Fruit fly (Drosophila melanogaster) whole organism, embryonic: ENCODE results near the gene zen2.

ENCODE experiments used
- Aef1 ChIP-seq: fragments of 200-800 bp; sonication (Bioruptor generic); IDR thresholded peaks from 3 replicates; pipeline ENCODE4 v1.3.6; 2022; ENCODE audit warnings: missing biosample characterization, missing genetic modification characterization
- BtbVII ChIP-seq: fragments of 200-800 bp; sonication (Bioruptor generic); optimal IDR thresholded peaks from 3 replicates; lab custom pipeline; 2017; ENCODE audit warnings: missing biosample characterization, mild to moderate bottlenecking, missing genetic modification characterization
- C15 ChIP-seq: fragments of 200-800 bp; sonication (Bioruptor generic); IDR thresholded peaks from 3 replicates; pipeline ENCODE4 v1.3.6; 2022; ENCODE audit warnings: missing biosample characterization, missing genetic modification characterization
- CG10462 ChIP-seq: fragments of 200-800 bp; sonication (Bioruptor generic); optimal IDR thresholded peaks from 2 replicates; lab custom pipeline; 2016; ENCODE audit warnings: missing biosample characterization, missing genetic modification characterization
- CG11723 ChIP-seq: fragments of 200-800 bp; sonication (Bioruptor generic); optimal IDR thresholded peaks from 2 replicates; lab custom pipeline; 2017; ENCODE audit warnings: missing biosample characterization, mild to moderate bottlenecking, missing genetic modification characterization
- CG12744 ChIP-seq: fragments of 200-800 bp; sonication (Bioruptor generic); optimal IDR thresholded peaks from 2 replicates; lab custom pipeline; 2016; ENCODE audit warnings: missing biosample characterization, missing genetic modification characterization
- CG13296 ChIP-seq: fragments of 200-800 bp; sonication (Bioruptor generic); optimal IDR thresholded peaks from 3 replicates; lab custom pipeline; 2018; ENCODE audit warnings: missing biosample characterization, mild to moderate bottlenecking, missing genetic modification characterization
- CG15011 ChIP-seq: fragments of 200-800 bp; sonication (Bioruptor generic); optimal IDR thresholded peaks from 3 replicates; lab custom pipeline; 2018; ENCODE audit warnings: missing biosample characterization, mild to moderate bottlenecking, missing genetic modification characterization
- CG2120 ChIP-seq: fragments of 200-800 bp; sonication (Bioruptor generic); optimal IDR thresholded peaks from 3 replicates; lab custom pipeline; 2016; ENCODE audit warnings: missing biosample characterization, missing genetic modification characterization
- CG2889 ChIP-seq: fragments of 200-800 bp; sonication (Bioruptor generic); IDR thresholded peaks from 3 replicates; pipeline ENCODE4 v1.3.6; 2022; ENCODE audit warnings: missing biosample characterization, missing genetic modification characterization
- CG30403 ChIP-seq: fragments of 200-800 bp; sonication (Bioruptor generic); optimal IDR thresholded peaks from 3 replicates; lab custom pipeline; 2016; ENCODE audit warnings: missing biosample characterization, missing genetic modification characterization
- CG30431 ChIP-seq: fragments of 200-800 bp; sonication (Bioruptor generic); optimal IDR thresholded peaks from 2 replicates; lab custom pipeline; 2017; ENCODE audit warnings: missing biosample characterization, missing genetic modification characterization
- CG32767 ChIP-seq: fragments of 200-800 bp; sonication (Bioruptor generic); IDR thresholded peaks from 2 replicates; pipeline ENCODE4 v1.3.6; 2022; ENCODE audit warnings: missing biosample characterization, missing genetic modification characterization
- CG5953 ChIP-seq: fragments of 200-800 bp; sonication (Bioruptor generic); IDR thresholded peaks from 2 replicates; pipeline ENCODE4 v1.3.6; 2022; ENCODE audit warnings: missing biosample characterization, missing genetic modification characterization
- CG6791 ChIP-seq: fragments of 200-800 bp; sonication (Bioruptor generic); IDR thresholded peaks from 3 replicates; pipeline ENCODE4 v1.3.6; 2022; ENCODE audit warnings: missing biosample characterization, missing genetic modification characterization; ENCODE audit not compliant: partially characterized antibody
- CG7357 ChIP-seq: fragments of 200-800 bp; sonication (Bioruptor generic); IDR thresholded peaks from 3 replicates; pipeline ENCODE4 v1.3.6; 2022; ENCODE audit warnings: missing biosample characterization, missing genetic modification characterization
- CrebB ChIP-seq: fragments of 200-800 bp; sonication (Bioruptor generic); optimal IDR thresholded peaks from 3 replicates; lab custom pipeline; 2018; ENCODE audit warnings: missing biosample characterization, mild to moderate bottlenecking, missing genetic modification characterization
- Dek ChIP-seq: fragments of 200-800 bp; sonication (Bioruptor generic); optimal IDR thresholded peaks from 3 replicates; lab custom pipeline; 2019; ENCODE audit warnings: missing biosample characterization, mild to moderate bottlenecking, missing genetic modification characterization, moderate library complexity
- Doc3 ChIP-seq: fragments of 200-800 bp; sonication (Bioruptor generic); IDR thresholded peaks from 3 replicates; pipeline ENCODE4 v1.3.6; 2022; ENCODE audit warnings: missing biosample characterization, missing genetic modification characterization; ENCODE audit not compliant: partially characterized antibody
- E2f1 ChIP-seq: fragments of 200-800 bp; sonication (Bioruptor generic); IDR thresholded peaks from 2 replicates; pipeline ENCODE4 v1.3.6; 2022; ENCODE audit warnings: missing biosample characterization, missing genetic modification characterization
- HLH3B ChIP-seq: fragments of 200-800 bp; sonication (Bioruptor generic); IDR thresholded peaks from 2 replicates; pipeline ENCODE4 v1.3.6; 2022; ENCODE audit warnings: missing biosample characterization, missing genetic modification characterization
- Hsf ChIP-seq: fragments of 200-800 bp; sonication (Bioruptor generic); optimal IDR thresholded peaks from 3 replicates; lab custom pipeline; 2016; ENCODE audit warnings: missing biosample characterization, missing genetic modification characterization
- Kr ChIP-seq: fragments of 200-800 bp; sonication (Bioruptor generic); optimal IDR thresholded peaks from 2 replicates; lab custom pipeline; 2017; ENCODE audit warnings: missing biosample characterization, mild to moderate bottlenecking, missing genetic modification characterization
- Nf-YA ChIP-seq: fragments of 200-800 bp; sonication (Bioruptor generic); IDR thresholded peaks from 2 replicates; pipeline ENCODE4 v1.3.6; 2022; ENCODE audit warnings: missing biosample characterization, missing genetic modification characterization
- Sry-β ChIP-seq: fragments of 200-800 bp; sonication (Bioruptor generic); optimal IDR thresholded peaks from 2 replicates; lab custom pipeline; 2018; ENCODE audit warnings: missing biosample characterization, mild to moderate bottlenecking, missing genetic modification characterization, moderate library complexity
- Sry-δ ChIP-seq: fragments of 200-800 bp; sonication (Bioruptor generic); optimal IDR thresholded peaks from 2 replicates; lab custom pipeline; 2016; ENCODE audit warnings: missing biosample characterization, missing genetic modification characterization
- Vsx1 ChIP-seq: fragments of 200-800 bp; sonication (Bioruptor generic); optimal IDR thresholded peaks from 2 replicates; lab custom pipeline; 2017; ENCODE audit warnings: missing biosample characterization, mild to moderate bottlenecking, missing genetic modification characterization, missing genetic modification reagents
- ara ChIP-seq: fragments of 200-800 bp; sonication (Bioruptor generic); IDR thresholded peaks from 2 replicates; pipeline ENCODE4 v1.3.6; 2022; ENCODE audit warnings: missing biosample characterization, missing genetic modification characterization
- ato ChIP-seq: fragments of 200-800 bp; sonication (Bioruptor generic); IDR thresholded peaks from 2 replicates; pipeline ENCODE4 v1.3.6; 2022; ENCODE audit warnings: missing biosample characterization, missing genetic modification characterization; ENCODE audit not compliant: partially characterized antibody
- bbx ChIP-seq: fragments of 200-800 bp; sonication (Bioruptor generic); IDR thresholded peaks from 2 replicates; pipeline ENCODE4 v1.3.6; 2022; ENCODE audit warnings: missing biosample characterization, missing genetic modification characterization; ENCODE audit not compliant: partially characterized antibody
- chinmo ChIP-seq: fragments of 200-800 bp; sonication (Bioruptor generic); IDR thresholded peaks from 4 replicates; pipeline ENCODE4 v1.3.6; 2022; ENCODE audit warnings: missing biosample characterization, missing genetic modification characterization; ENCODE audit not compliant: partially characterized antibody
- ci ChIP-seq: fragments of 200-800 bp; sonication (Bioruptor generic); IDR thresholded peaks from 3 replicates; pipeline ENCODE4 v1.3.6; 2022; ENCODE audit warnings: missing biosample characterization, missing genetic modification characterization
- crol ChIP-seq: fragments of 200-800 bp; sonication (Bioruptor generic); IDR thresholded peaks from 2 replicates; pipeline ENCODE4 v1.3.6; 2022; ENCODE audit warnings: missing biosample characterization, missing genetic modification characterization
- dmrt11E ChIP-seq: fragments of 200-800 bp; sonication (Bioruptor generic); optimal IDR thresholded peaks from 3 replicates; lab custom pipeline; 2018; ENCODE audit warnings: missing biosample characterization, mild to moderate bottlenecking, missing genetic modification characterization, moderate library complexity
- ewg ChIP-seq: fragments of 200-800 bp; sonication (Bioruptor generic); optimal IDR thresholded peaks from 3 replicates; lab custom pipeline; 2017; ENCODE audit warnings: mild to moderate bottlenecking, missing biosample characterization, missing genetic modification reagents, missing genetic modification characterization
- gce ChIP-seq: fragments of 200-800 bp; sonication (Bioruptor generic); IDR thresholded peaks from 3 replicates; pipeline ENCODE4 v1.3.6; 2022; ENCODE audit warnings: missing biosample characterization, missing genetic modification characterization
- gro ChIP-seq: fragments of 200-800 bp; sonication (Bioruptor generic); optimal IDR thresholded peaks from 2 replicates; lab custom pipeline; 2016; ENCODE audit warnings: missing biosample characterization, missing genetic modification characterization
- hbn ChIP-seq: fragments of 200-800 bp; sonication (Bioruptor generic); IDR thresholded peaks from 2 replicates; pipeline ENCODE4 v1.3.6; 2022; ENCODE audit warnings: missing biosample characterization, missing genetic modification characterization; ENCODE audit not compliant: partially characterized antibody
- jumu ChIP-seq: fragments of 200-800 bp; sonication (Bioruptor generic); optimal IDR thresholded peaks from 3 replicates; lab custom pipeline; 2016; ENCODE audit warnings: missing biosample characterization, missing genetic modification characterization
- lov ChIP-seq, 2 experiments: fragments of 200-800 bp in 1 of 2; fragments of >200 bp in 1 of 2; sonication (Bioruptor generic) in 1 of 2; IDR thresholded peaks in 1 of 2; optimal IDR thresholded peaks in 1 of 2; 2 replicates in 1 of 2; 3 replicates in 1 of 2; pipeline versions ENCODE4 v1.3.6 to Lab custom; 2017 to 2022; ENCODE audit warnings: missing biosample characterization in 1 of 2, missing genetic modification characterization in 1 of 2
- mam ChIP-seq: fragments of 200-800 bp; sonication (Bioruptor generic); optimal IDR thresholded peaks from 3 replicates; lab custom pipeline; 2016; ENCODE audit warnings: missing biosample characterization, missing genetic modification characterization
- prd ChIP-seq, 3 experiments: fragments of >200 bp in 2 of 3; fragments of 200-800 bp in 1 of 3; sonication (Bioruptor generic) in 1 of 3; optimal IDR thresholded peaks in 2 of 3; IDR thresholded peaks in 1 of 3; 2 replicates in 2 of 3; 3 replicates in 1 of 3; pipeline versions ENCODE4 v1.3.6 to Lab custom; 2017 to 2022; ENCODE audit warnings: missing biosample characterization in 1 of 3, missing genetic modification characterization in 1 of 3
- pum ChIP-seq: fragments of 200-800 bp; sonication (Bioruptor generic); optimal IDR thresholded peaks from 2 replicates; lab custom pipeline; 2016; ENCODE audit warnings: missing biosample characterization, missing genetic modification characterization
- sc ChIP-seq, 3 experiments: fragments of >200 bp in 2 of 3; fragments of 200-800 bp in 1 of 3; sonication (Bioruptor generic) in 1 of 3; optimal IDR thresholded peaks; 2 replicates in 2 of 3; 3 replicates in 1 of 3; lab custom pipeline; 2017; ENCODE audit warnings: mild to moderate bottlenecking in 1 of 3, missing biosample characterization in 1 of 3, missing genetic modification characterization in 1 of 3, missing genetic modification reagents in 1 of 3
- slbo ChIP-seq: fragments of 200-800 bp; sonication (Bioruptor generic); IDR thresholded peaks from 2 replicates; pipeline ENCODE4 v1.3.6; 2022; ENCODE audit warnings: missing biosample characterization, missing genetic modification characterization
- sr ChIP-seq: fragments of 200-800 bp; sonication (Bioruptor generic); IDR thresholded peaks from 3 replicates; pipeline ENCODE4 v1.3.6; 2022; ENCODE audit warnings: missing biosample characterization, missing genetic modification characterization
- stwl ChIP-seq: fragments of 200-800 bp; sonication (Bioruptor generic); optimal IDR thresholded peaks from 3 replicates; lab custom pipeline; 2018; ENCODE audit warnings: missing biosample characterization, mild to moderate bottlenecking, missing genetic modification characterization, moderate library complexity
- wek ChIP-seq: fragments of 200-800 bp; sonication (Bioruptor generic); optimal IDR thresholded peaks from 3 replicates; lab custom pipeline; 2018; ENCODE audit warnings: missing biosample characterization, mild to moderate bottlenecking, missing genetic modification characterization, moderate library complexity

The zen2 gene

dm6 chr3R:6791189-6791886, 47.4 kb upstream of the zen2 start, which contains the start of gene Dfd (continued):
- TF ChIP-seq Kr: no peak
- TF ChIP-seq Vsx1: no peak
- no peak for TF ChIP-seq Sry-β (GFP tag; lab: Kevin White, UChicago)
- TF ChIP-seq Sry-δ (GFP tag; lab: Kevin White, UChicago): no peak
- TF ChIP-seq CG15011: no peak
- TF ChIP-seq CG11723 (GFP tag; lab: Kevin White, UChicago): no peak
- TF ChIP-seq E2f1 (GFP tag; lab: Robert Waterston, UW): no peak; the same call in 1 of the 2 replicates
- TF ChIP-seq slbo (GFP tag; lab: Robert Waterston, UW): peak; percentile 69
- no peak for TF ChIP-seq bbx (GFP tag; lab: Robert Waterston, UW)
- TF ChIP-seq CG10462 (GFP tag; lab: Kevin White, UChicago): peak; percentile 21
- no peak for TF ChIP-seq C15 (GFP tag; lab: Robert Waterston, UW)
- no peak for TF ChIP-seq wek (GFP tag; lab: Kevin White, UChicago)
- TF ChIP-seq sr (GFP tag; lab: Robert Waterston, UW): no peak; the same call in 1 of the 3 replicates
- no peak for TF ChIP-seq Aef1 (GFP tag; lab: Robert Waterston, UW)
- peak; percentile 53 for TF ChIP-seq ato (GFP tag; lab: Robert Waterston, UW)
- TF ChIP-seq CG12744 (GFP tag; lab: Kevin White, UChicago): no peak
- TF ChIP-seq Hsf (GFP tag; lab: Kevin White, UChicago): no peak
- TF ChIP-seq CG7357 (GFP tag; lab: Robert Waterston, UW): no peak
- no peak; the same call in 2 of the 3 replicates for TF ChIP-seq ci (GFP tag; lab: Robert Waterston, UW)
- peak; percentile 94 for TF ChIP-seq ewg (GFP tag; lab: Kevin White, UChicago)
- peak; percentile 8 for TF ChIP-seq CrebB
- TF ChIP-seq Dek (tag; lab: Kevin White, UChicago): no peak
- TF ChIP-seq jumu (GFP tag; lab: Kevin White, UChicago): no peak
- no peak for TF ChIP-seq gro
- no peak for TF ChIP-seq pum (GFP tag; lab: Kevin White, UChicago)
- no peak for TF ChIP-seq hbn (GFP tag; lab: Robert Waterston, UW)
- TF ChIP-seq stwl (tag; lab: Kevin White, UChicago): no peak
- TF ChIP-seq chinmo (GFP tag; lab: Robert Waterston, UW): 0 out of 4 replicates have a peak, but pooled peaks have one; percentile 67
- TF ChIP-seq CG6791: peak; percentile 50; the same call in 1 of the 3 replicates
- TF ChIP-seq gce: no peak
- no peak for TF ChIP-seq mam (GFP tag; lab: Kevin White, UChicago)
- no peak for TF ChIP-seq CG2889 (GFP tag; lab: Robert Waterston, UW)
- no peak for TF ChIP-seq sc (optimal IDR thresholded peaks at IDR 0.05; lab: Kevin White, UChicago)
- TF ChIP-seq sc (GFP tag; optimal IDR thresholded peaks at IDR 0.05; lab: Kevin White, UChicago): peak; percentile 24
- 0 out of 2 replicates have a peak, but pooled peaks have one; percentile 32 for TF ChIP-seq CG32767 (GFP tag; lab: Robert Waterston, UW)
- TF ChIP-seq HLH3B (GFP tag; lab: Robert Waterston, UW): peak; percentile 55
- TF ChIP-seq CG30431 (GFP tag; lab: Kevin White, UChicago): no peak
- TF ChIP-seq CG2120 (GFP tag; lab: Kevin White, UChicago): peak; percentile 35
- peak; percentile 56 for TF ChIP-seq Nf-YA
- peak; percentile 18 for TF ChIP-seq CG13296
- peak; percentile 78 for TF ChIP-seq dmrt11E (tag; lab: Kevin White, UChicago)
- TF ChIP-seq BtbVII: no peak
- TF ChIP-seq CG30403: peak; percentile 53
- TF ChIP-seq crol (GFP tag; lab: Robert Waterston, UW): peak; percentile 90
- peak; percentile 59; the same call in 1 of the 2 replicates for TF ChIP-seq ara (GFP tag; lab: Robert Waterston, UW)
- no peak for TF ChIP-seq prd (optimal IDR thresholded peaks at IDR 0.05; lab: Kevin White, UChicago)
- TF ChIP-seq prd (GFP tag; IDR thresholded peaks at IDR 0.05; lab: Robert Waterston, UW): peak; percentile 64
- no peak for TF ChIP-seq lov (optimal IDR thresholded peaks at IDR 0.05; lab: Kevin White, UChicago)
- TF ChIP-seq lov (GFP tag; IDR thresholded peaks at IDR 0.05; lab: Robert Waterston, UW): peak; percentile 61; the same call in 1 of the 3 replicates
- no peak for TF ChIP-seq Doc3 (GFP tag; lab: Robert Waterston, UW)
- peak; percentile 24; the same call in 1 of the 2 replicates for TF ChIP-seq CG5953 (GFP tag; lab: Robert Waterston, UW)
